Fruit fly (Drosophila melanogaster): ENCODE measurements around the gene CG12011.

CG12011 gene

DNA sequence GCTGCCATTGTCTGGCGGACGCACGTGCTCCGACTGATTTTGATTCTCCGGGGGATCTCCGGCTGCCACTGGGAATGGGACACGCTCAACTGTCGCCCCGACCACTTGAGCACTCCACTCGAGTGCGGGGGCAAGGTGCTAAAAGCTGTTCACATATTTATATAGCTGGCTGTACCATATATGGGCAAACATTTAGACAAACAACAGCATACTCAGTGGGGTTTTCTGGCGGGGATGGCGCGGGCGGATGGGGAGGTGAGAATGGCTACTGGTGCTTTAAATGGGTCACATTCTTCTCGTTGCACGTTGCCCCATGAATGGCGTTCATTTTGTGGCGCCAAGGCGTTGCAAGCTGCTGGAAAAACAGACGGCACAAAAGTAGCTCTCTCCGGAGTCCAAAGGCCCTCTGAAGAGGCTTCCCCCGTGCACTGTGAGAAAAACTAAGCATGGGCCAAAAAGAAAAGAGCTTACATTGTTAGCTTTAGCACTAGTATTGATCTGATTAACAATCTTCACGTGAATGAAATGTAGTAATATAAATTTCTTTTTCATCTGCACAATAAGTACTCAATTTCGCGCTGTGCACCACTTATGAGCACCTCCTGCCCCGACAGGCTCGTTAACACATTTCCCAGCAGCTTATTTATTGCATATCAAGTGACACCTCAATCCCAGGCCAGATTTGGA, 3.5 kb upstream of the CG12011 start (continued):
- TF ChIP-seq da (GFP tag; optimal IDR thresholded peaks at IDR 0.05) (no peak), Oaz (GFP tag; IDR thresholded peaks at IDR 0.05) (no peak), CG11723 (GFP tag; optimal IDR thresholded peaks at IDR 0.05) (peak; percentile 8), ind (GFP tag; optimal IDR thresholded peaks at IDR 0.05) (peak; percentile 38), Rx (GFP tag; IDR thresholded peaks at IDR 0.05) (no peak), CG2202 (tag; optimal IDR thresholded peaks at IDR 0.05) (peak; percentile 36), Dll (GFP tag; IDR thresholded peaks at IDR 0.05; ENCODE audit: partially characterized antibody) (no peak), unpg (GFP tag; optimal IDR thresholded peaks at IDR 0.05) (no peak), CG32772 (GFP tag; IDR thresholded peaks at IDR 0.05) (peak; percentile 52; the same call in 1 of the 2 replicates), scrt (GFP tag; optimal IDR thresholded peaks at IDR 0.05) (no peak), CG4707 (GFP tag; optimal IDR thresholded peaks at IDR 0.05) (peak; percentile 34), CG14441 (GFP tag; IDR thresholded peaks at IDR 0.05) (no peak), z (GFP tag; IDR thresholded peaks at IDR 0.05) (no peak), CG17361 (GFP tag; IDR thresholded peaks at IDR 0.05) (peak; percentile 42; the same call in 1 of the 3 replicates), CG12236 (GFP tag; optimal IDR thresholded peaks at IDR 0.05) (no peak), insv (GFP tag; optimal IDR thresholded peaks at IDR 0.05) (no peak), CG13624 (GFP tag; optimal IDR thresholded peaks at IDR 0.05) (no peak), p53 (GFP tag; optimal IDR thresholded peaks at IDR 0.05) (peak; percentile 15), usp (GFP tag; optimal IDR thresholded peaks at IDR 0.05) (no peak), CG2678 (tag; optimal IDR thresholded peaks at IDR 0.05) (peak; percentile 55), CG12942 (GFP tag; optimal IDR thresholded peaks at IDR 0.05) (no peak), B-H1 (GFP tag; IDR thresholded peaks at IDR 0.05) (no peak; the same call in 2 of the 3 replicates), CG7963 (GFP tag; IDR thresholded peaks at IDR 0.05; ENCODE audit: partially characterized antibody) (no peak), CG1233 (GFP tag; optimal IDR thresholded peaks at IDR 0.05) (no peak), CG2129 (GFP tag; IDR thresholded peaks at IDR 0.05; ENCODE audit: partially characterized antibody) (no peak), CG32767 (GFP tag; IDR thresholded peaks at IDR 0.05) (no peak), ash1 (GFP tag; optimal IDR thresholded peaks at IDR 0.05) (no peak), mam (GFP tag; optimal IDR thresholded peaks at IDR 0.05) (no peak), CTCF (GFP tag; optimal IDR thresholded peaks at IDR 0.05) (no peak), chif (GFP tag; optimal IDR thresholded peaks at IDR 0.05) (peak in 1 of 2 experiments; percentile 30), CG3407 (GFP tag; optimal IDR thresholded peaks at IDR 0.05) (peak; percentile 57), CG34224 (GFP tag; IDR thresholded peaks at IDR 0.05; ENCODE audit: partially characterized antibody) (no peak), gcm2 (GFP tag; optimal IDR thresholded peaks at IDR 0.05) (no peak), CG4424 (GFP tag; optimal IDR thresholded peaks at IDR 0.05) (peak; percentile 57), trem (tag; optimal IDR thresholded peaks at IDR 0.05) (no peak), ato (GFP tag; IDR thresholded peaks at IDR 0.05; ENCODE audit: partially characterized antibody) (no peak), CG8924 (tag; optimal IDR thresholded peaks at IDR 0.05) (no peak), CG13296 (GFP tag; optimal IDR thresholded peaks at IDR 0.05) (no peak), sd (tag; optimal IDR thresholded peaks at IDR 0.05) (no peak), amos (GFP tag; IDR thresholded peaks at IDR 0.05; ENCODE audit: partially characterized antibody) (no peak), CG16815 (GFP tag; optimal IDR thresholded peaks at IDR 0.05) (peak; percentile 11), NFAT (GFP tag; IDR thresholded peaks at IDR 0.05) (no peak), zen2 (GFP tag; IDR thresholded peaks at IDR 0.05; ENCODE audit: partially characterized antibody) (no peak), lilli (GFP tag; optimal IDR thresholded peaks at IDR 0.05) (peak; percentile 1), lov (optimal IDR thresholded peaks at IDR 0.05) (no peak), lov (GFP tag; IDR thresholded peaks at IDR 0.05) (no peak), Drgx (GFP tag; IDR thresholded peaks at IDR 0.05) (peak; percentile 75), oc (tag; optimal IDR thresholded peaks at IDR 0.05) (no peak), slbo (GFP tag; IDR thresholded peaks at IDR 0.05) (peak; percentile 28; the same call in 1 of the 2 replicates), CG9932 (GFP tag; IDR thresholded peaks at IDR 0.05) (no peak), az2 (GFP tag; optimal IDR thresholded peaks at IDR 0.05) (peak; percentile 30)
